Fruit fly (Drosophila melanogaster): Measurements from ENCODE around the gene CG14111.

CG14111 gene

dm6 chr3L:13406873-13407272 is 29.1 kb downstream of the CG14111 start:
- no peak for TF ChIP-seq CG17801 (GFP tag; optimal IDR thresholded peaks at IDR 0.05; ENCODE audit: partially characterized antibody)

dm6 chr3L:13409809-13410521 is 32.2 kb downstream of the CG14111 start:
- no peak for TF ChIP-seq CG17801 (GFP tag; optimal IDR thresholded peaks at IDR 0.05; ENCODE audit: partially characterized antibody)

dm6 chr3L:13410999-13411398 is 33.2 kb downstream of the CG14111 start:
- no peak for TF ChIP-seq CG17801 (GFP tag; optimal IDR thresholded peaks at IDR 0.05; ENCODE audit: partially characterized antibody)

- no peak for TF ChIP-seq CG17801 (GFP tag; optimal IDR thresholded peaks at IDR 0.05; ENCODE audit: partially characterized antibody)
Measured at dm6 chr3L:13412200-13412885, 34.6 kb downstream of the CG14111 start, which contains the start of the genes CG10222 and flr. Gene CG10222 (minus strand): TSS chr3L:13412453. Gene flr (plus strand): TSS chr3L:13412843.

dm6 chr3L:13412886-13413224 is 35.1 kb downstream of the CG14111 start:
- TF ChIP-seq CG17801 (GFP tag; optimal IDR thresholded peaks at IDR 0.05; ENCODE audit: partially characterized antibody): no peak

dm6 chr3L:13420212-13420611 is 42.5 kb downstream of the CG14111 start:
- TF ChIP-seq CG17801 (GFP tag; optimal IDR thresholded peaks at IDR 0.05; ENCODE audit: partially characterized antibody): no peak

- no peak for TF ChIP-seq CG17801 (GFP tag; optimal IDR thresholded peaks at IDR 0.05; ENCODE audit: partially characterized antibody)
Measured at dm6 chr3L:13422286-13422787, 44.6 kb downstream of the CG14111 start, which contains the start of gene CG32121. Gene CG32121 (minus strand): TSS chr3L:13422336.

dm6 chr3L:13424068-13424467 is 46.3 kb downstream of the CG14111 start, which contains the start of gene CG33263:
Gene CG33263 (minus strand): TSS chr3L:13424168.
- no peak for TF ChIP-seq CG17801 (GFP tag; optimal IDR thresholded peaks at IDR 0.05; ENCODE audit: partially characterized antibody)

- TF ChIP-seq CG17801 (GFP tag; optimal IDR thresholded peaks at IDR 0.05; ENCODE audit: partially characterized antibody): no peak
Measured at dm6 chr3L:13425571-13425970, 47.8 kb downstream of the CG14111 start, which contains the start of gene CG14106. Gene CG14106 (minus strand): TSS chr3L:13425671.

dm6 chr3L:13426573-13426972 is 48.8 kb downstream of the CG14111 start, which contains the start of gene CG14105:
Gene CG14105 (minus strand): TSS chr3L:13426673.
- no peak for TF ChIP-seq CG17801 (GFP tag; optimal IDR thresholded peaks at IDR 0.05; ENCODE audit: partially characterized antibody)

Data from ovary, adult (tissue).